Fruit fly (Drosophila melanogaster) S2 (cell line): ENCODE results near the gene CG14785.

Experiments used
- CG8478 ChIP-seq: fragments of >200 bp; optimal IDR thresholded peaks from 2 replicates; lab custom pipeline; 2018
- CTCF ChIP-seq, 2 experiments: fragments of >200 bp; optimal IDR thresholded peaks; 2 replicates each; lab custom pipeline; 2018

DNA sequence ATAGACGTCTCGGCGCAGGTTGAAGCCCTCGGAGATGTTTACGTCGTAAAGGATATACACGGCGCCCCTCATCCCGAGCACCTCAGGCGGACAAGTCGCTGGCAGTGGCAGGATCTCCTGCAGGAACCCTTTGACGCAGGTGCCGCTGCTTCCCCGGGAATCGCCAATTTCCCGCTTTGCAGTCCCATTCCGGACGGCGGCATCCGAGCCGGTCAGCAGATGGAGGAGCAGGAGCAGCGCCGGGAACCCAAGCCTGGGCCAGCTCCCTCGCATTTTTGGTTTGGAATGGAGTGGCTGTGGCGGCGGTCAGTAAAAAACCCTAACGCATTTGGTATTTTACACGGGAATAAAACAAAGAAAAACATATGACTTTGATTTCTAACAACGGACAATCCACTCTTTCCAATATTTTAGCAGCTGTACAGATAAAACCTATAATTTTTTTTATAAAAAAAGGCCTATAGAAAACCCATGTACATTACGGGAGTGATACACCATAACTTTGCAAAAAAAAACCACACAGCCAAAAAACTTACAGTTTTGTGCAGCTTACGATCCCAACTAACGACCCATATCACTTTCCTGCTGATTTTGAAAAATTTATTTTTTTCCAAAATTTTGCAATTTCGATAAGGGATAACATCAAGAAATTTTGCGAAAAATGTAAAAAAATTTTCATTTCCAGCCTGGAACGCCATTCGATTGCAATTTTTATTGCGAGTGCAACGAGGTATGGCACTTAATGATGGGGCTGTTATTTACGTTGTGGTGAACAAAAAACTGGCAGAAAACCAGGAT is 9.1 kb upstream of the CG14785 start, which contains the start of the genes O-fut2 and CG14777:
- TF ChIP-seq CTCF (optimal IDR thresholded peaks at IDR 0.05; lab: Kevin White, UChicago) (no peak), CG8478 (no peak)
